Worm (Caenorhabditis elegans): ENCODE data around the gene srh-16.

- TF ChIP-seq nhr-28 (tag; optimal IDR thresholded peaks at IDR 0.05), result no peak
- no peak for TF ChIP-seq nhr-90 (tag; optimal IDR thresholded peaks at IDR 0.05; ENCODE audit: poor library complexity)
- no peak for TF ChIP-seq mdl-1 (tag; optimal IDR thresholded peaks at IDR 0.05)
- TF ChIP-seq ama-1 (optimal IDR thresholded peaks at IDR 0.05), result no peak
- no peak for TF ChIP-seq C04F5.9 (tag; optimal IDR thresholded peaks at IDR 0.05)
- no peak for TF ChIP-seq nhr-11 (tag; optimal IDR thresholded peaks at IDR 0.05)
- no peak for TF ChIP-seq ceh-63 (GFP tag; optimal IDR thresholded peaks at IDR 0.05)
- TF ChIP-seq lin-35 (GFP tag; optimal IDR thresholded peaks at IDR 0.05), result no peak
Measured at ce11 chrV:12307011-12307540, 15.4 kb downstream of the srh-16 start, which contains the start of gene srg-45.

Data from whole organism, L1 larva.